Worm (Caenorhabditis elegans) whole organism, L3 larva: Measurements from ENCODE around the gene alh-11.

Experiments
- ZK546.5 ChIP-seq: sonication (generic microtip); optimal IDR thresholded peaks from 2 replicates; lab custom pipeline; 2017; ENCODE audit warnings: missing biosample characterization, missing genetic modification characterization
- ama-1 ChIP-seq: fragments of 150-350 bp; optimal IDR thresholded peaks from 2 replicates; lab custom pipeline; 2018
- ceh-82 ChIP-seq: fragments of 150-350 bp; optimal IDR thresholded peaks from 2 replicates; lab custom pipeline; 2014; ENCODE audit warnings: missing biosample characterization, missing genetic modification characterization
- ceh-9 ChIP-seq: sonication (generic microtip); optimal IDR thresholded peaks from 2 replicates; lab custom pipeline; 2018; ENCODE audit warnings: missing biosample characterization, missing genetic modification characterization
- egl-5 ChIP-seq: fragments of 150-350 bp; optimal IDR thresholded peaks from 2 replicates; lab custom pipeline; 2017; ENCODE audit warnings: missing biosample characterization, missing genetic modification reagents, missing genetic modification characterization, inconsistent platforms
- elt-1 ChIP-seq: fragments of 150-350 bp; optimal IDR thresholded peaks from 2 replicates; lab custom pipeline; 2014; ENCODE audit warnings: missing biosample characterization, missing genetic modification characterization
- elt-3 ChIP-seq, 3 experiments: fragments of 150-350 bp in 1 of 3; sonication (generic microtip) in 2 of 3; optimal IDR thresholded peaks; 2 replicates in 2 of 3; 4 replicates in 1 of 3; lab custom pipeline; 2014 to 2017; ENCODE audit warnings: missing biosample characterization in 3 of 3, missing genetic modification characterization in 3 of 3
- jun-1 ChIP-seq: fragments of 150-350 bp; optimal IDR thresholded peaks from 2 replicates; lab custom pipeline; 2014; ENCODE audit warnings: missing biosample characterization, missing genetic modification reagents, missing genetic modification characterization
- nhr-76 ChIP-seq: fragments of 150-350 bp; sonication (generic microtip); optimal IDR thresholded peaks from 5 replicates; lab custom pipeline; 2014; ENCODE audit warnings: missing biosample characterization, missing genetic modification characterization
- nhr-77 ChIP-seq: fragments of 150-350 bp; optimal IDR thresholded peaks from 2 replicates; lab custom pipeline; 2014; ENCODE audit warnings: missing biosample characterization, missing genetic modification characterization
- zag-1 ChIP-seq: fragments of 150-350 bp; optimal IDR thresholded peaks from 2 replicates; lab custom pipeline; 2014; ENCODE audit warnings: missing biosample characterization, missing genetic modification characterization

- TF ChIP-seq nhr-76 (tag; lab: Kevin White, UChicago) (no peak), egl-5 (no peak), nhr-77 (tag; lab: Kevin White, UChicago) (no peak), elt-1 (no peak), jun-1 (tag; lab: Kevin White, UChicago) (no peak), elt-3 (tag; optimal IDR thresholded peaks at IDR 0.05; lab: Kevin White, UChicago) (no peak), ceh-82 (tag; lab: Kevin White, UChicago) (no peak), zag-1 (tag; lab: Kevin White, UChicago) (no peak), ceh-9 (tag; lab: Kevin White, UChicago) (no peak), ZK546.5 (no peak), ama-1 (lab: Kevin White, UChicago) (no peak)
These were observed 28.6 kb downstream of the alh-11 start for ce11 chrIII:750028-750427.
